Fruit fly (Drosophila melanogaster): ENCODE data around the gene CG15553.

DNA sequence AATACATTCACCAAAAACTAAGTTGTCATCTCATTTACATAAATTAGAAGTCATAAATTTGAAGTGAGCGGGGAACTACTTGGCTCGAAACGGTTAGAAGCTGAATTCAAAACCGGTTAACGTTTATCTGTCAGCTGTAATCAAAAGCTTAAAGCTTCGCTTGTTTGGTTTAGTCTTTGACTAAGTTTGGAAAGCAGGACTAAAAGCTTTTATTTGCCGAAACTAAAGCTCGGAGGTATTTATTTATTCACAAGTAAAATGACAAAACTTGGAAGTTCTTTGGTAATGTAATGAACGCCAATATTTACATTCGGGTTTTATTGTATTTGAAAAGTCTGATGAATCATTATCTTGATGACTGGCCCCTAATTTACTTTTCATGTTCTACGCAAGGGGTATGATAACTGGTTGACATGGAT lies 26.4 kb upstream of the CG15553 start:
- TF ChIP-seq acj6 (GFP tag; optimal IDR thresholded peaks at IDR 0.05) (no peak), Smox (GFP tag; optimal IDR thresholded peaks at IDR 0.05) (no peak)
